Worm (Caenorhabditis elegans) whole organism, L2 larva: ENCODE results near the gene T05H4.15.

Experiments used
- F13H6.1 ChIP-seq: sonication (generic microtip); optimal IDR thresholded peaks from 2 replicates; lab custom pipeline; 2016; ENCODE audit warnings: missing genetic modification characterization, missing compliant biosample characterization
- R02D3.7 ChIP-seq: fragments of 150-350 bp; optimal IDR thresholded peaks from 2 replicates; lab custom pipeline; 2014; ENCODE audit warnings: missing biosample characterization, missing genetic modification characterization
- aly-2 ChIP-seq: fragments of 150-350 bp; optimal IDR thresholded peaks from 2 replicates; lab custom pipeline; 2014; ENCODE audit warnings: missing biosample characterization, missing genetic modification characterization
- ama-1 ChIP-seq: fragments of 150-350 bp; optimal IDR thresholded peaks from 2 replicates; lab custom pipeline; 2018; ENCODE audit warnings: inconsistent platforms
- blmp-1 ChIP-seq: sonication (generic microtip); optimal IDR thresholded peaks from 2 replicates; lab custom pipeline; 2017; ENCODE audit warnings: missing genetic modification characterization, mild to moderate bottlenecking, missing compliant biosample characterization, antibody characterized with exemption, moderate library complexity; ENCODE audit not compliant: insufficient read depth
- ceh-16 ChIP-seq: fragments of 150-350 bp; optimal IDR thresholded peaks from 2 replicates; lab custom pipeline; 2014; ENCODE audit warnings: missing biosample characterization, missing genetic modification characterization
- crh-2 ChIP-seq: sonication (generic microtip); optimal IDR thresholded peaks from 2 replicates; lab custom pipeline; 2017; ENCODE audit warnings: missing biosample characterization, missing genetic modification characterization
- egl-27 ChIP-seq: sonication (generic microtip); optimal IDR thresholded peaks from 3 replicates; lab custom pipeline; 2017; ENCODE audit warnings: missing biosample characterization, missing genetic modification reagents, missing genetic modification characterization
- elt-1 ChIP-seq: fragments of 150-350 bp; optimal IDR thresholded peaks from 2 replicates; lab custom pipeline; 2014; ENCODE audit warnings: missing biosample characterization, missing genetic modification characterization
- elt-3 ChIP-seq: sonication (generic microtip); optimal IDR thresholded peaks from 2 replicates; lab custom pipeline; 2017; ENCODE audit warnings: missing biosample characterization, missing genetic modification characterization
- fos-1 ChIP-seq: fragments of 150-350 bp; optimal IDR thresholded peaks from 2 replicates; lab custom pipeline; 2014; ENCODE audit warnings: missing biosample characterization, missing genetic modification characterization
- lin-11 ChIP-seq: fragments of 150-350 bp; sonication (generic microtip); optimal IDR thresholded peaks from 2 replicates; lab custom pipeline; 2014; ENCODE audit warnings: missing biosample characterization, missing genetic modification characterization, inconsistent platforms, mixed read lengths
- lin-39 ChIP-seq: fragments of 150-350 bp; optimal IDR thresholded peaks from 2 replicates; lab custom pipeline; 2014; ENCODE audit warnings: missing biosample characterization, missing genetic modification reagents, missing genetic modification characterization
- mab-5 ChIP-seq: fragments of 150-350 bp; optimal IDR thresholded peaks from 2 replicates; lab custom pipeline; 2014; ENCODE audit warnings: missing biosample characterization, missing genetic modification characterization
- mbf-1 ChIP-seq: sonication (generic microtip); optimal IDR thresholded peaks from 2 replicates; lab custom pipeline; 2017; ENCODE audit warnings: missing biosample characterization, missing genetic modification characterization
- mdl-1 ChIP-seq, 2 experiments: fragments of 150-350 bp in 1 of 2; sonication (generic microtip) in 1 of 2; optimal IDR thresholded peaks; 2 replicates each; lab custom pipeline; 2017; ENCODE audit warnings: missing biosample characterization in 2 of 2, missing genetic modification characterization in 2 of 2
- nhr-11 ChIP-seq: fragments of 150-350 bp; optimal IDR thresholded peaks from 2 replicates; lab custom pipeline; 2014; ENCODE audit warnings: missing biosample characterization, missing genetic modification characterization
- nhr-12 ChIP-seq: fragments of 150-350 bp; optimal IDR thresholded peaks from 2 replicates; lab custom pipeline; 2014; ENCODE audit warnings: missing biosample characterization, missing genetic modification characterization
- nhr-23 ChIP-seq: fragments of 150-350 bp; optimal IDR thresholded peaks from 2 replicates; lab custom pipeline; 2014; ENCODE audit warnings: missing biosample characterization, missing genetic modification reagents, missing genetic modification characterization
- nhr-237 ChIP-seq: fragments of 150-350 bp; optimal IDR thresholded peaks from 2 replicates; lab custom pipeline; 2014; ENCODE audit warnings: missing biosample characterization, missing genetic modification characterization
- nhr-25 ChIP-seq: fragments of 150-350 bp; sonication (generic microtip); optimal IDR thresholded peaks from 3 replicates; lab custom pipeline; 2014; ENCODE audit warnings: missing biosample characterization, missing genetic modification characterization
- nhr-6 ChIP-seq: fragments of 150-350 bp; optimal IDR thresholded peaks from 2 replicates; lab custom pipeline; 2014; ENCODE audit warnings: missing biosample characterization, missing genetic modification characterization
- sma-3 ChIP-seq: sonication (generic microtip); optimal IDR thresholded peaks from 2 replicates; lab custom pipeline; 2016; ENCODE audit warnings: missing genetic modification reagents, missing genetic modification characterization, missing compliant biosample characterization
- snpc-4 ChIP-seq: fragments of 150-350 bp; optimal IDR thresholded peaks from 2 replicates; lab custom pipeline; 2014; ENCODE audit warnings: missing biosample characterization, missing genetic modification characterization
- unc-39 ChIP-seq: fragments of 150-350 bp; optimal IDR thresholded peaks from 2 replicates; lab custom pipeline; 2014; ENCODE audit warnings: missing biosample characterization, missing genetic modification characterization
- unc-55 ChIP-seq: fragments of 150-350 bp; sonication (generic microtip); optimal IDR thresholded peaks from 3 replicates; lab custom pipeline; 2014; ENCODE audit warnings: missing biosample characterization, missing genetic modification reagents, missing genetic modification characterization
- unc-62 ChIP-seq: fragments of 150-350 bp; optimal IDR thresholded peaks from 2 replicates; lab custom pipeline; 2014; ENCODE audit warnings: missing biosample characterization, missing genetic modification reagents, missing genetic modification characterization
- zag-1 ChIP-seq: fragments of 150-350 bp; optimal IDR thresholded peaks from 2 replicates; lab custom pipeline; 2014; ENCODE audit warnings: missing biosample characterization, missing genetic modification characterization
- ztf-1 ChIP-seq: fragments of 200-800 bp; sonication (Bioruptor generic); conservative IDR thresholded peaks from 2 replicates; pipeline ENCODE4 v1.3.6; 2022; ENCODE audit warnings: missing genetic modification characterization, missing compliant biosample characterization
- ztf-11 ChIP-seq: sonication (generic microtip); optimal IDR thresholded peaks from 2 replicates; lab custom pipeline; 2017; ENCODE audit warnings: missing biosample characterization, missing genetic modification characterization
- ztf-4 ChIP-seq: fragments of 150-350 bp; optimal IDR thresholded peaks from 2 replicates; lab custom pipeline; 2014; ENCODE audit warnings: missing biosample characterization, missing genetic modification characterization

T05H4.15 gene

ce11 chrV:6458302-6458998, 16.9 kb upstream of the T05H4.15 start:
- no peak for TF ChIP-seq egl-27
- no peak for TF ChIP-seq ama-1
- peak; percentile 33 for TF ChIP-seq ceh-16 (tag; lab: Kevin White, UChicago)

- no peak for TF ChIP-seq nhr-6 (tag; lab: Kevin White, UChicago)
- no peak for TF ChIP-seq mbf-1 (tag; lab: Kevin White, UChicago)
- TF ChIP-seq lin-39 (tag; lab: Kevin White, UChicago) = no peak
- TF ChIP-seq F13H6.1 = peak; percentile 5
These were observed 15.4 kb upstream of the T05H4.15 start for ce11 chrV:6456903-6457302.

- no peak for TF ChIP-seq R02D3.7 (tag; lab: Kevin White, UChicago)
- no peak for TF ChIP-seq blmp-1
- TF ChIP-seq mab-5 (tag; lab: Kevin White, UChicago) = no peak
- TF ChIP-seq ama-1 = no peak
- TF ChIP-seq nhr-25 = no peak
- TF ChIP-seq unc-55 (GFP tag; lab: Kevin White, UChicago) = no peak
- no peak for TF ChIP-seq ztf-11 (tag; lab: Kevin White, UChicago)
- no peak for TF ChIP-seq mdl-1 (tag; optimal IDR thresholded peaks at IDR 0.05; lab: Kevin White, UChicago)
- TF ChIP-seq elt-3 (tag; lab: Kevin White, UChicago) = no peak
- TF ChIP-seq F13H6.1 = no peak
- no peak for TF ChIP-seq nhr-12
- no peak for TF ChIP-seq nhr-11 (tag; lab: Kevin White, UChicago)
- no peak for TF ChIP-seq unc-62
- no peak for TF ChIP-seq lin-11 (tag; lab: Kevin White, UChicago)
- TF ChIP-seq ztf-1 (GFP tag; lab: Robert Waterston, UW) = no peak
- TF ChIP-seq ztf-4 (tag; lab: Kevin White, UChicago) = no peak
These were observed 11.6 kb upstream of the T05H4.15 start, which contains the start of gene acl-9 for ce11 chrV:6453122-6453521. TSS of gene acl-9 (plus strand) at chrV:6453226.

ce11 chrV:6450129-6451011, 8.9 kb upstream of the T05H4.15 start, which contains the start of gene acl-8:
TSS of gene acl-8 (plus strand) at chrV:6450870.
- TF ChIP-seq fos-1 (peak; percentile 40), nhr-237 (tag; lab: Kevin White, UChicago) (no peak), crh-2 (tag; lab: Kevin White, UChicago) (peak; percentile 41)

- TF ChIP-seq nhr-6 (tag; lab: Kevin White, UChicago) (no peak), snpc-4 (tag; lab: Kevin White, UChicago) (no peak), nhr-23 (tag; lab: Kevin White, UChicago) (no peak)
These were observed 6.8 kb upstream of the T05H4.15 start, which contains the start of gene fbxa-196 for ce11 chrV:6448356-6448755. TSS of gene fbxa-196 (plus strand) at chrV:6448656.

- no peak for TF ChIP-seq sma-3 (GFP tag; lab: Kevin White, UChicago)
- TF ChIP-seq nhr-11 (tag; lab: Kevin White, UChicago) = no peak
- TF ChIP-seq nhr-25 = no peak
- TF ChIP-seq aly-2 (tag; lab: Kevin White, UChicago) = no peak
- no peak for TF ChIP-seq unc-39 (tag; lab: Kevin White, UChicago)
- no peak for TF ChIP-seq blmp-1
- TF ChIP-seq egl-27 = no peak
- no peak for TF ChIP-seq ztf-11 (tag; lab: Kevin White, UChicago)
- no peak for TF ChIP-seq nhr-237 (tag; lab: Kevin White, UChicago)
- TF ChIP-seq unc-62 = no peak
- TF ChIP-seq mab-5 (tag; lab: Kevin White, UChicago) = no peak
- no peak for TF ChIP-seq elt-1
- no peak for TF ChIP-seq zag-1
- TF ChIP-seq mdl-1 (tag; optimal IDR thresholded peaks at IDR 0.05; lab: Kevin White, UChicago) = no peak
These were observed 524 bp upstream of the T05H4.15 start, which contains the start of gene T05H4.3 for ce11 chrV:6442037-6442436. TSS of gene T05H4.3 (plus strand) at chrV:6442337.
